Worm (Caenorhabditis elegans) whole organism, L1 larva: ENCODE results near the gene Y116A8C.465.

ENCODE experiments used
- egl-27 ChIP-seq, 2 experiments: fragments of 150-350 bp in 1 of 2; sonication (generic microtip); optimal IDR thresholded peaks; 3 replicates each; lab custom pipeline; 2017 to 2018; ENCODE audit warnings: missing biosample characterization in 2 of 2, missing genetic modification characterization in 2 of 2, missing genetic modification reagents in 2 of 2
- elt-3 ChIP-seq, 6 experiments: fragments of 150-350 bp in 1 of 6; sonication (generic microtip); optimal IDR thresholded peaks; 2 replicates each; lab custom pipeline; 2017 to 2018; ENCODE audit warnings: missing biosample characterization in 6 of 6, missing genetic modification characterization in 6 of 6, inconsistent platforms in 1 of 6
- fkh-10 ChIP-seq: sonication (generic microtip); optimal IDR thresholded peaks from 2 replicates; lab custom pipeline; 2017; ENCODE audit warnings: missing biosample characterization, missing genetic modification reagents, missing genetic modification characterization
- tlp-1 ChIP-seq: fragments of 150-350 bp; optimal IDR thresholded peaks from 2 replicates; lab custom pipeline; 2014; ENCODE audit warnings: missing biosample characterization, missing genetic modification characterization

ce11 chrIV:17087384-17088099, 22.5 kb downstream of the Y116A8C.465 start, which contains the start of the genes snx-13 and snr-1:
- TF ChIP-seq egl-27 (tag; optimal IDR thresholded peaks at IDR 0.05; lab: Kevin White, UChicago) (no peak), elt-3 (tag; optimal IDR thresholded peaks at IDR 0.05; lab: Kevin White, UChicago) (peak in 1 of 6 experiments; percentile 5), tlp-1 (no peak), fkh-10 (GFP tag; lab: Kevin White, UChicago) (peak; percentile 57)
